Fruit fly (Drosophila melanogaster) whole organism, embryonic: ENCODE results near the gene Arv1.

Experiments used
- Atf3 ChIP-seq: fragments of 200-800 bp; sonication (Bioruptor generic); optimal IDR thresholded peaks from 3 replicates; lab custom pipeline; 2016; ENCODE audit warnings: missing biosample characterization, missing genetic modification characterization
- B-H1 ChIP-seq: fragments of 200-800 bp; sonication (Bioruptor generic); IDR thresholded peaks from 3 replicates; pipeline ENCODE4 v1.3.6; 2022; ENCODE audit warnings: missing biosample characterization, missing genetic modification characterization
- Blimp-1 ChIP-seq: fragments of 200-800 bp; sonication (Bioruptor generic); optimal IDR thresholded peaks from 3 replicates; lab custom pipeline; 2018; ENCODE audit warnings: missing biosample characterization, missing genetic modification characterization, mild to moderate bottlenecking, moderate library complexity, missing genetic modification reagents
- CG10267 ChIP-seq: fragments of 200-800 bp; sonication (Bioruptor generic); optimal IDR thresholded peaks from 2 replicates; lab custom pipeline; 2018; ENCODE audit warnings: missing biosample characterization, mild to moderate bottlenecking, missing genetic modification characterization, moderate library complexity
- CG11085 ChIP-seq: fragments of 200-800 bp; sonication (Bioruptor generic); IDR thresholded peaks from 2 replicates; pipeline ENCODE4 v1.3.6; 2022; ENCODE audit warnings: missing biosample characterization, missing genetic modification characterization
- CG12219 ChIP-seq: fragments of 200-800 bp; sonication (Bioruptor generic); optimal IDR thresholded peaks from 3 replicates; lab custom pipeline; 2018; ENCODE audit warnings: missing biosample characterization, mild to moderate bottlenecking, missing genetic modification characterization
- CG14965 ChIP-seq: fragments of 200-800 bp; sonication (Bioruptor generic); optimal IDR thresholded peaks from 2 replicates; lab custom pipeline; 2016; ENCODE audit warnings: missing biosample characterization, missing genetic modification characterization, borderline replicate concordance
- CG15269 ChIP-seq: fragments of 200-800 bp; sonication (Bioruptor generic); optimal IDR thresholded peaks from 2 replicates; lab custom pipeline; 2018; ENCODE audit warnings: missing biosample characterization, mild to moderate bottlenecking, missing genetic modification characterization, moderate library complexity
- CG17385 ChIP-seq: fragments of 200-800 bp; sonication (Bioruptor generic); optimal IDR thresholded peaks from 3 replicates; lab custom pipeline; 2018; ENCODE audit warnings: missing biosample characterization, mild to moderate bottlenecking, missing genetic modification characterization
- CG2116 ChIP-seq: fragments of 200-800 bp; sonication (Bioruptor generic); optimal IDR thresholded peaks from 3 replicates; lab custom pipeline; 2018; ENCODE audit warnings: missing biosample characterization, mild to moderate bottlenecking, missing genetic modification characterization
- CG33213 ChIP-seq: fragments of 200-800 bp; sonication (Bioruptor generic); optimal IDR thresholded peaks from 3 replicates; lab custom pipeline; 2016; ENCODE audit warnings: missing biosample characterization, missing genetic modification characterization
- CG3407 ChIP-seq: fragments of 200-800 bp; sonication (Bioruptor generic); optimal IDR thresholded peaks from 2 replicates; lab custom pipeline; 2018; ENCODE audit warnings: missing biosample characterization, mild to moderate bottlenecking, missing genetic modification characterization
- CG4360 ChIP-seq: fragments of 200-800 bp; sonication (Bioruptor generic); IDR thresholded peaks from 2 replicates; pipeline ENCODE4 v1.3.6; 2022; ENCODE audit warnings: missing biosample characterization, missing genetic modification characterization
- CG43689 ChIP-seq: fragments of 200-800 bp; sonication (Bioruptor generic); IDR thresholded peaks from 2 replicates; pipeline ENCODE4 v1.3.6; 2022; ENCODE audit warnings: missing biosample characterization, missing genetic modification characterization
- CG4730 ChIP-seq: fragments of 200-800 bp; sonication (Bioruptor generic); IDR thresholded peaks from 2 replicates; pipeline ENCODE4 v1.3.6; 2022; ENCODE audit warnings: missing biosample characterization, missing genetic modification characterization
- CG6175 ChIP-seq: fragments of 200-800 bp; sonication (Bioruptor generic); IDR thresholded peaks from 3 replicates; pipeline ENCODE4 v1.3.6; 2022; ENCODE audit warnings: missing biosample characterization, missing genetic modification characterization
- CG7556 ChIP-seq: fragments of 200-800 bp; sonication (Bioruptor generic); optimal IDR thresholded peaks from 2 replicates; lab custom pipeline; 2017; ENCODE audit warnings: missing biosample characterization, mild to moderate bottlenecking, missing genetic modification characterization
- CG8290 ChIP-seq, 3 experiments: fragments of 200-800 bp; sonication (Bioruptor generic); optimal IDR thresholded peaks; 2 replicates each; lab custom pipeline; 2016 to 2019; ENCODE audit warnings: missing biosample characterization in 3 of 3, missing genetic modification characterization in 3 of 3, mild to moderate bottlenecking in 2 of 3, moderate library complexity in 1 of 3
- CG8944 ChIP-seq: fragments of 200-800 bp; sonication (Bioruptor generic); optimal IDR thresholded peaks from 3 replicates; lab custom pipeline; 2016; ENCODE audit warnings: missing biosample characterization, missing genetic modification characterization
- Drgx ChIP-seq: fragments of 200-800 bp; sonication (Bioruptor generic); IDR thresholded peaks from 2 replicates; pipeline ENCODE4 v1.3.6; 2022; ENCODE audit warnings: missing biosample characterization, missing genetic modification characterization
- Gsc ChIP-seq: fragments of 200-800 bp; sonication (Bioruptor generic); IDR thresholded peaks from 2 replicates; pipeline ENCODE4 v1.3.6; 2022; ENCODE audit warnings: missing biosample characterization, missing genetic modification characterization
- HLHmδ ChIP-seq: fragments of 200-800 bp; sonication (Bioruptor generic); optimal IDR thresholded peaks from 2 replicates; lab custom pipeline; 2018; ENCODE audit warnings: missing biosample characterization, mild to moderate bottlenecking, missing genetic modification characterization, moderate library complexity
- HmgZ ChIP-seq: fragments of 200-800 bp; sonication (Bioruptor generic); optimal IDR thresholded peaks from 2 replicates; lab custom pipeline; 2018; ENCODE audit warnings: missing biosample characterization, mild to moderate bottlenecking, missing genetic modification characterization
- Meics ChIP-seq: fragments of 200-800 bp; sonication (Bioruptor generic); optimal IDR thresholded peaks from 2 replicates; lab custom pipeline; 2017; ENCODE audit warnings: missing biosample characterization, mild to moderate bottlenecking, missing genetic modification characterization
- NC2β ChIP-seq: fragments of 200-800 bp; sonication (Bioruptor generic); optimal IDR thresholded peaks from 2 replicates; lab custom pipeline; 2016; ENCODE audit warnings: missing biosample characterization, missing genetic modification characterization
- NK7.1 ChIP-seq: fragments of 200-800 bp; sonication (Bioruptor generic); optimal IDR thresholded peaks from 3 replicates; lab custom pipeline; 2016; ENCODE audit warnings: missing biosample characterization, missing genetic modification characterization
- Sin3A ChIP-seq: fragments of >200 bp; optimal IDR thresholded peaks from 2 replicates; lab custom pipeline; 2018
- Usf ChIP-seq: fragments of 200-800 bp; sonication (Bioruptor generic); optimal IDR thresholded peaks from 2 replicates; lab custom pipeline; 2017; ENCODE audit warnings: missing genotype, missing biosample characterization, missing genetic modification characterization
- Xrp1 ChIP-seq: fragments of 200-800 bp; sonication (Bioruptor generic); IDR thresholded peaks from 2 replicates; pipeline ENCODE4 v1.3.6; 2022; ENCODE audit warnings: missing biosample characterization, missing genetic modification characterization
- aop ChIP-seq: fragments of 200-800 bp; sonication (Bioruptor generic); IDR thresholded peaks from 2 replicates; pipeline ENCODE4 v1.3.6; 2022; ENCODE audit warnings: missing biosample characterization, missing genetic modification characterization
- bbx ChIP-seq: fragments of 200-800 bp; sonication (Bioruptor generic); IDR thresholded peaks from 2 replicates; pipeline ENCODE4 v1.3.6; 2022; ENCODE audit warnings: missing biosample characterization, missing genetic modification characterization; ENCODE audit not compliant: partially characterized antibody
- bcd ChIP-seq: fragments of 200-800 bp; sonication (Bioruptor generic); optimal IDR thresholded peaks from 2 replicates; lab custom pipeline; 2017; ENCODE audit warnings: missing biosample characterization, mild to moderate bottlenecking, missing genetic modification characterization
- dysf ChIP-seq: fragments of 200-800 bp; sonication (Bioruptor generic); IDR thresholded peaks from 3 replicates; pipeline ENCODE4 v1.3.6; 2022; ENCODE audit warnings: missing biosample characterization, missing genetic modification characterization
- ewg ChIP-seq: fragments of 200-800 bp; sonication (Bioruptor generic); optimal IDR thresholded peaks from 3 replicates; lab custom pipeline; 2017; ENCODE audit warnings: mild to moderate bottlenecking, missing biosample characterization, missing genetic modification reagents, missing genetic modification characterization
- fd64A ChIP-seq: fragments of 200-800 bp; sonication (Bioruptor generic); optimal IDR thresholded peaks from 3 replicates; lab custom pipeline; 2018; ENCODE audit warnings: missing biosample characterization, mild to moderate bottlenecking, missing genetic modification characterization
- ftz-f1 ChIP-seq: fragments of 200-800 bp; sonication (Bioruptor generic); optimal IDR thresholded peaks from 2 replicates; lab custom pipeline; 2016; ENCODE audit warnings: missing biosample characterization, missing genetic modification characterization
- inv ChIP-seq: fragments of 200-800 bp; sonication (Bioruptor generic); IDR thresholded peaks from 2 replicates; pipeline ENCODE4 v1.3.6; 2022; ENCODE audit warnings: missing biosample characterization, missing genetic modification characterization; ENCODE audit not compliant: partially characterized antibody
- kni ChIP-seq: fragments of 200-800 bp; sonication (Bioruptor generic); optimal IDR thresholded peaks from 3 replicates; lab custom pipeline; 2017; ENCODE audit warnings: mild to moderate bottlenecking, missing biosample characterization, missing genetic modification reagents, missing genetic modification characterization
- nerfin-1 ChIP-seq: fragments of 200-800 bp; sonication (Bioruptor generic); optimal IDR thresholded peaks from 3 replicates; lab custom pipeline; 2019; ENCODE audit warnings: missing biosample characterization, mild to moderate bottlenecking, missing genetic modification characterization, moderate library complexity
- pan ChIP-seq, 4 experiments: fragments of >200 bp in 3 of 4; fragments of 200-800 bp in 1 of 4; sonication (Bioruptor generic) in 1 of 4; optimal IDR thresholded peaks in 3 of 4; IDR thresholded peaks in 1 of 4; 2 replicates each; pipeline versions ENCODE4 v1.3.6 to Lab custom; 2017 to 2022; ENCODE audit warnings: missing biosample characterization in 2 of 4, missing genetic modification characterization in 2 of 4, mixed read lengths in 1 of 4
- pnt ChIP-seq: fragments of 200-800 bp; sonication (Bioruptor generic); optimal IDR thresholded peaks from 3 replicates; lab custom pipeline; 2016; ENCODE audit warnings: missing biosample characterization, missing genetic modification characterization
- prd ChIP-seq, 3 experiments: fragments of >200 bp in 2 of 3; fragments of 200-800 bp in 1 of 3; sonication (Bioruptor generic) in 1 of 3; optimal IDR thresholded peaks in 2 of 3; IDR thresholded peaks in 1 of 3; 2 replicates in 2 of 3; 3 replicates in 1 of 3; pipeline versions ENCODE4 v1.3.6 to Lab custom; 2017 to 2022; ENCODE audit warnings: missing biosample characterization in 1 of 3, missing genetic modification characterization in 1 of 3
- salm ChIP-seq: fragments of 200-800 bp; sonication (Bioruptor generic); optimal IDR thresholded peaks from 2 replicates; lab custom pipeline; 2018; ENCODE audit warnings: missing biosample characterization, mild to moderate bottlenecking, missing genetic modification characterization
- ssp ChIP-seq: fragments of 200-800 bp; sonication (Bioruptor generic); IDR thresholded peaks from 2 replicates; pipeline ENCODE4 v1.3.6; 2022; ENCODE audit warnings: missing biosample characterization, missing genetic modification characterization
- stwl ChIP-seq: fragments of 200-800 bp; sonication (Bioruptor generic); optimal IDR thresholded peaks from 3 replicates; lab custom pipeline; 2018; ENCODE audit warnings: missing biosample characterization, mild to moderate bottlenecking, missing genetic modification characterization, moderate library complexity
- tx ChIP-seq: fragments of 200-800 bp; sonication (Bioruptor generic); optimal IDR thresholded peaks from 2 replicates; lab custom pipeline; 2016; ENCODE audit warnings: missing biosample characterization, missing genetic modification characterization
- wor ChIP-seq: fragments of 200-800 bp; sonication (Bioruptor generic); IDR thresholded peaks from 2 replicates; pipeline ENCODE4 v1.3.6; 2022; ENCODE audit warnings: missing biosample characterization, missing genetic modification characterization
- yki ChIP-seq: fragments of >200 bp; optimal IDR thresholded peaks from 3 replicates; lab custom pipeline; 2018

The Arv1 gene

dm6 chr3L:21496865-21497634 lies 32.1 kb downstream of the Arv1 start, which contains the start of gene Hr78 (continued):
- TF ChIP-seq CG8944 (no peak), pan (optimal IDR thresholded peaks at IDR 0.05; lab: Kevin White, UChicago) (no peak), pan (GFP tag; optimal IDR thresholded peaks at IDR 0.05 in 1 of 2, IDR thresholded peaks at IDR 0.05 in 1 of 2) (peak in 1 of 2 experiments; percentile 62), CG12219 (GFP tag; lab: Kevin White, UChicago) (peak; percentile 54), NK7.1 (no peak), CG4730 (no peak), inv (GFP tag; lab: Robert Waterston, UW) (no peak), fd64A (GFP tag; lab: Kevin White, UChicago) (peak; percentile 14), CG11085 (GFP tag; lab: Robert Waterston, UW) (peak; percentile 65; the same call in 1 of the 2 replicates), HLHmδ (GFP tag; lab: Kevin White, UChicago) (no peak), NC2β (GFP tag; lab: Kevin White, UChicago) (no peak), nerfin-1 (tag; lab: Kevin White, UChicago) (peak; percentile 70), CG2116 (GFP tag; lab: Kevin White, UChicago) (peak; percentile 48), Xrp1 (GFP tag; lab: Robert Waterston, UW) (peak; percentile 81), ftz-f1 (GFP tag; lab: Kevin White, UChicago) (peak; percentile 50), kni (GFP tag; lab: Kevin White, UChicago) (peak; percentile 3), Sin3A (lab: Kevin White, UChicago) (peak; percentile 60), CG43689 (GFP tag; lab: Robert Waterston, UW) (no peak), dysf (GFP tag; lab: Robert Waterston, UW) (peak; percentile 80), CG17385 (GFP tag; lab: Kevin White, UChicago) (peak; percentile 81), Usf (peak; percentile 54), CG4360 (GFP tag; lab: Robert Waterston, UW) (peak; percentile 41), pnt (GFP tag; lab: Kevin White, UChicago) (no peak), Atf3 (GFP tag; lab: Kevin White, UChicago) (no peak), HmgZ (peak; percentile 22), tx (no peak), yki (lab: Kevin White, UChicago) (no peak), Blimp-1 (GFP tag; lab: Kevin White, UChicago) (peak; percentile 76), Meics (GFP tag; lab: Kevin White, UChicago) (peak; percentile 90), CG8290 (GFP tag; optimal IDR thresholded peaks at IDR 0.05; lab: Kevin White, UChicago) (no peak), CG8290 (tag; optimal IDR thresholded peaks at IDR 0.05; lab: Kevin White, UChicago) (peak; percentile 3 to 38), aop (GFP tag; lab: Robert Waterston, UW) (no peak), CG15269 (peak; percentile 90), CG3407 (GFP tag; lab: Kevin White, UChicago) (peak; percentile 54), Drgx (GFP tag; lab: Robert Waterston, UW) (peak; percentile 81), ewg (GFP tag; lab: Kevin White, UChicago) (peak; percentile 46), CG6175 (GFP tag; lab: Robert Waterston, UW) (no peak), B-H1 (GFP tag; lab: Robert Waterston, UW) (no peak; the same call in 2 of the 3 replicates), CG14965 (GFP tag; lab: Kevin White, UChicago) (no peak), bbx (GFP tag; lab: Robert Waterston, UW) (no peak), salm (peak; percentile 84), ssp (GFP tag; lab: Robert Waterston, UW) (no peak), stwl (peak; percentile 56), CG10267 (peak; percentile 82), CG7556 (peak; percentile 92), Gsc (no peak), prd (optimal IDR thresholded peaks at IDR 0.05; lab: Kevin White, UChicago) (no peak), prd (GFP tag; IDR thresholded peaks at IDR 0.05; lab: Robert Waterston, UW) (peak; percentile 77), bcd (peak; percentile 74), CG33213 (GFP tag; lab: Kevin White, UChicago) (peak; percentile 35), wor (GFP tag; lab: Robert Waterston, UW) (no peak)
